Worm (Caenorhabditis elegans) whole organism, L3 larva: Measurements from ENCODE around the gene F23B12.1.

Experiments
- ZK546.5 ChIP-seq: sonication (generic microtip); optimal IDR thresholded peaks from 2 replicates; lab custom pipeline; 2017; ENCODE audit warnings: missing biosample characterization, missing genetic modification characterization
- ama-1 ChIP-seq: fragments of 150-350 bp; optimal IDR thresholded peaks from 2 replicates; lab custom pipeline; 2018
- ceh-82 ChIP-seq: fragments of 150-350 bp; optimal IDR thresholded peaks from 2 replicates; lab custom pipeline; 2014; ENCODE audit warnings: missing biosample characterization, missing genetic modification characterization
- elt-1 ChIP-seq: fragments of 150-350 bp; optimal IDR thresholded peaks from 2 replicates; lab custom pipeline; 2014; ENCODE audit warnings: missing biosample characterization, missing genetic modification characterization
- mdl-1 ChIP-seq: fragments of 150-350 bp; optimal IDR thresholded peaks from 2 replicates; lab custom pipeline; 2014; ENCODE audit warnings: missing biosample characterization, missing genetic modification characterization
- nfya-1 ChIP-seq: sonication (generic microtip); optimal IDR thresholded peaks from 2 replicates; lab custom pipeline; 2017; ENCODE audit warnings: missing genetic modification characterization, mild to moderate bottlenecking, missing compliant biosample characterization, antibody characterized with exemption, moderate library complexity; ENCODE audit not compliant: insufficient read depth
- nhr-11 ChIP-seq: fragments of 150-350 bp; optimal IDR thresholded peaks from 2 replicates; lab custom pipeline; 2014; ENCODE audit warnings: missing biosample characterization, missing genetic modification characterization
- nhr-237 ChIP-seq: fragments of 150-350 bp; optimal IDR thresholded peaks from 2 replicates; lab custom pipeline; 2014; ENCODE audit warnings: missing biosample characterization, missing genetic modification characterization
- nhr-28 ChIP-seq: fragments of 150-350 bp; optimal IDR thresholded peaks from 2 replicates; lab custom pipeline; 2014; ENCODE audit warnings: missing biosample characterization, missing genetic modification characterization
- snpc-4 ChIP-seq: fragments of 150-350 bp; optimal IDR thresholded peaks from 2 replicates; lab custom pipeline; 2014; ENCODE audit warnings: missing biosample characterization, missing genetic modification characterization
- zag-1 ChIP-seq: fragments of 150-350 bp; optimal IDR thresholded peaks from 2 replicates; lab custom pipeline; 2014; ENCODE audit warnings: missing biosample characterization, missing genetic modification characterization

DNA sequence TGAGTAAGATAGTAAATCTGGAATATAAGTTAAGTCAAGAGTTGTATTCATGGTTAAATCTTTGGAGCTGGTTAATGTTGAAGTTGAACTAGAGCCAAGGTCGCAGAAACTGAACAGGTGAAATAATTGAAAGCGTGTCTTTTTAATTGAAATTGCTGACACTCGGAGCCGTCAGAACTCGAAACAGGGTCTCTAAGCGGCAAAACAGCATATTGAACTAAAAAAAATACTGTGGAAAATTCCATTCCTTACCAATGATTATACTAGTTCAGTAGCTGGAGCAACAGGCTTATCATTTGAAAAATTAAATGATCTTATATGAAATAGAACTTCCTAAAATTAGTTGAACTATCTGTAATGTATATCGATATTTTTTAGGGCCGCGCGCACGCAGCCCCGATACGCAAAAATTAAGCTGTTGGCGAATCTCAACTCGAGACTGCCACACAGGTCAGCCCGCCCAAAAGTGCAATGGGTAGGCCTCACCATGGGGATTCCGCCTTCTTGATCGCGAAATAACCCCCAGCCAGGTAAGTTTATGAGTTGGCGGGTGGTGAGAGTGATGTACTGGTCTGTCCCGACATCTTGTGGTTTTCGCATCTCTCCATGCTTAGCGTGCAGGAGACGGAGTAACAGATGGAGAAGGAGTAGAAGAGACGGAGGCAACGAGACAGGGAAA lies 39.4 kb downstream of the F23B12.1 start, which contains the start of gene srz-97:
- TF ChIP-seq ZK546.5 (tag; lab: Kevin White, UChicago) = no peak
- no peak for TF ChIP-seq nfya-1 (tag; lab: Kevin White, UChicago)
- no peak for TF ChIP-seq nhr-28 (tag; lab: Kevin White, UChicago)
- TF ChIP-seq nhr-237 = no peak
- TF ChIP-seq mdl-1 (tag; lab: Kevin White, UChicago) = no peak
- no peak for TF ChIP-seq ceh-82 (tag; lab: Kevin White, UChicago)
- TF ChIP-seq zag-1 (tag; lab: Kevin White, UChicago) = no peak
- TF ChIP-seq snpc-4 (tag; lab: Kevin White, UChicago) = peak; percentile 97
- no peak for TF ChIP-seq nhr-11 (tag; lab: Kevin White, UChicago)
- no peak for TF ChIP-seq ama-1 (lab: Kevin White, UChicago)
- no peak for TF ChIP-seq elt-1 (tag; lab: Kevin White, UChicago)
